Fruit fly (Drosophila melanogaster): ENCODE measurements around the gene Drsl6.

Gene Drsl6

dm6 chr3L:3384596-3385436 lies 48.6 kb upstream of the Drsl6 start (continued):
- TF ChIP-seq CG12769 (tag; optimal IDR thresholded peaks at IDR 0.05) (peak; percentile 69), danr (GFP tag; IDR thresholded peaks at IDR 0.05) (no peak), sob (GFP tag; IDR thresholded peaks at IDR 0.05) (no peak), CG7372 (GFP tag; IDR thresholded peaks at IDR 0.05) (no peak), CG3847 (GFP tag; IDR thresholded peaks at IDR 0.05) (no peak), chm (GFP tag; IDR thresholded peaks at IDR 0.05) (no peak), Meics (GFP tag; optimal IDR thresholded peaks at IDR 0.05) (peak; percentile 45), hth (optimal IDR thresholded peaks at IDR 0.05) (no peak), CG7786 (GFP tag; optimal IDR thresholded peaks at IDR 0.05) (no peak), croc (GFP tag; conservative IDR thresholded peaks at IDR 0.05) (no peak; the same call in 2 of the 3 replicates), Ets97D (GFP tag; optimal IDR thresholded peaks at IDR 0.05) (no peak), CG5953 (GFP tag; IDR thresholded peaks at IDR 0.05) (no peak), CG43689 (GFP tag; IDR thresholded peaks at IDR 0.05) (no peak), ash1 (GFP tag; optimal IDR thresholded peaks at IDR 0.05) (no peak), br (optimal IDR thresholded peaks at IDR 0.05) (no peak), vnd (GFP tag; IDR thresholded peaks at IDR 0.05; ENCODE audit: partially characterized antibody) (no peak), corto (GFP tag; optimal IDR thresholded peaks at IDR 0.05) (no peak), gce (GFP tag; IDR thresholded peaks at IDR 0.05) (no peak), Dip3 (GFP tag; optimal IDR thresholded peaks at IDR 0.05) (no peak), rib (GFP tag; IDR thresholded peaks at IDR 0.05) (no peak), Kr (GFP tag; optimal IDR thresholded peaks at IDR 0.05) (no peak), cwo (GFP tag; optimal IDR thresholded peaks at IDR 0.05) (no peak), E2f2 (GFP tag; IDR thresholded peaks at IDR 0.05) (no peak), CG6765 (GFP tag; optimal IDR thresholded peaks at IDR 0.05) (no peak), Ets65A (GFP tag) (peak; percentile 89), CG18619 (GFP tag; optimal IDR thresholded peaks at IDR 0.05) (peak; percentile 51), Camta (GFP tag; optimal IDR thresholded peaks at IDR 0.05) (no peak), tin (GFP tag; optimal IDR thresholded peaks at IDR 0.05) (no peak), Nf-YA (GFP tag; IDR thresholded peaks at IDR 0.05) (no peak), ato (GFP tag; IDR thresholded peaks at IDR 0.05; ENCODE audit: partially characterized antibody) (no peak), pnt (GFP tag; optimal IDR thresholded peaks at IDR 0.05) (no peak), CG17186 (GFP tag; optimal IDR thresholded peaks at IDR 0.05) (no peak), CG17328 (GFP tag; IDR thresholded peaks at IDR 0.05) (no peak; the same call in 1 of the 2 replicates), Xbp1 (GFP tag; optimal IDR thresholded peaks at IDR 0.05) (peak; percentile 36), p53 (GFP tag; optimal IDR thresholded peaks at IDR 0.05) (no peak), CG5180 (GFP tag; optimal IDR thresholded peaks at IDR 0.05) (no peak), CG9215 (GFP tag; IDR thresholded peaks at IDR 0.05) (no peak), CG14014 (GFP tag; IDR thresholded peaks at IDR 0.05) (0 out of 2 replicates have a peak, but pooled peaks have one; percentile 34), unc-4 (GFP tag; IDR thresholded peaks at IDR 0.05; ENCODE audit: partially characterized antibody) (no peak), NFAT (GFP tag; IDR thresholded peaks at IDR 0.05) (peak; percentile 52; the same call in 1 of the 2 replicates), jumu (GFP tag; optimal IDR thresholded peaks at IDR 0.05) (no peak), z (GFP tag; IDR thresholded peaks at IDR 0.05) (no peak), Atf-2 (GFP tag; optimal IDR thresholded peaks at IDR 0.05) (no peak), YL-1 (GFP tag; optimal IDR thresholded peaks at IDR 0.05) (no peak), dmrt99B (tag; optimal IDR thresholded peaks at IDR 0.05) (peak; percentile 57), CG4707 (GFP tag; optimal IDR thresholded peaks at IDR 0.05) (no peak), CG33213 (GFP tag; optimal IDR thresholded peaks at IDR 0.05) (no peak), caup (GFP tag; optimal IDR thresholded peaks at IDR 0.05; ENCODE audit: severe bottlenecking) (no peak), CG12236 (GFP tag; optimal IDR thresholded peaks at IDR 0.05) (no peak), sug (tag; optimal IDR thresholded peaks at IDR 0.05) (no peak), gt (GFP tag; IDR thresholded peaks at IDR 0.05) (no peak)

Data from whole organism, embryonic.